Fruit fly (Drosophila melanogaster) whole organism, prepupa: ENCODE data around the gene Nepl18.

Experiments
- CG16779 ChIP-seq: fragments of 200-800 bp; sonication (Bioruptor generic); optimal IDR thresholded peaks from 3 replicates; lab custom pipeline; 2017; ENCODE audit warnings: missing biosample characterization, mild to moderate bottlenecking, missing genetic modification characterization
- CG31627 ChIP-seq: fragments of 200-800 bp; sonication (Bioruptor generic); optimal IDR thresholded peaks from 3 replicates; lab custom pipeline; 2016; ENCODE audit warnings: missing biosample characterization, missing genetic modification characterization
- CG4318 ChIP-seq: fragments of 200-800 bp; sonication (Bioruptor generic); optimal IDR thresholded peaks from 3 replicates; lab custom pipeline; 2017; ENCODE audit warnings: missing biosample characterization, mild to moderate bottlenecking, missing genetic modification characterization
- CG7368 ChIP-seq: fragments of 200-800 bp; sonication (Bioruptor generic); optimal IDR thresholded peaks from 3 replicates; lab custom pipeline; 2016; ENCODE audit warnings: missing biosample characterization, missing genetic modification characterization
- CG8632 ChIP-seq: fragments of 200-800 bp; sonication (Bioruptor generic); optimal IDR thresholded peaks from 3 replicates; lab custom pipeline; 2016; ENCODE audit warnings: missing biosample characterization, missing genetic modification characterization
- Eip78C ChIP-seq: fragments of 200-800 bp; sonication (Bioruptor generic); peaks from one replicate; lab custom pipeline; 2016; ENCODE audit warnings: missing biosample characterization, missing genetic modification characterization
- Sox102F ChIP-seq: fragments of 200-800 bp; sonication (Bioruptor generic); optimal IDR thresholded peaks from 2 replicates; lab custom pipeline; 2016; ENCODE audit warnings: missing biosample characterization, mild to moderate bottlenecking, missing genetic modification characterization
- Sox15 ChIP-seq: fragments of 200-800 bp; sonication (Bioruptor generic); optimal IDR thresholded peaks from 3 replicates; lab custom pipeline; 2016; ENCODE audit warnings: missing biosample characterization, missing genetic modification characterization
- fd85E ChIP-seq: fragments of 200-800 bp; sonication (Bioruptor generic); optimal IDR thresholded peaks from 3 replicates; lab custom pipeline; 2016; ENCODE audit warnings: missing biosample characterization, missing genetic modification characterization
- salr ChIP-seq, 2 experiments: fragments of 200-800 bp; sonication (Bioruptor generic); optimal IDR thresholded peaks; 3 replicates each; lab custom pipeline; 2016 to 2018; ENCODE audit warnings: missing biosample characterization in 2 of 2, missing genetic modification characterization in 2 of 2, mild to moderate bottlenecking in 1 of 2

DNA sequence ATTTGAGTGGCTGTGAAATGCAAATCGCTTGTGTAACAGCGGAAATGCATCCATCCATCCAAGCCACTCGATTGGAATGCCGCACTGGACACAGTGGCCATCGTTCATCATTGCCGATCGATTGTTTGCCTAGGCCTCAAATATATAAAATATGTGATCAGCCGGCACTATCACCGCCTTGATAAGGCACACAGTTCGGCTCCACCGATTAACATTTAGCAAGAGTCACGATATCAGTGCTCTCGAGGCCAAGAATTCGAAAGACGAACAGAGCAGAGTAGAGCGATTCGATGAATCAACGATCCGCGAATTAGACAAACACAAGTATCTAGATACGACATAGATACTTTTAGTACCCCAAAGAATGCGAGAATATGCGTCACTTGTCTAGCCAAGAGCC lies 33.0 kb upstream of the Nepl18 start:
- TF ChIP-seq CG7368 = no peak
- no peak for TF ChIP-seq Eip78C (GFP tag; lab: Kevin White, UChicago)
- no peak for TF ChIP-seq salr (GFP tag; optimal IDR thresholded peaks at IDR 0.05; lab: Kevin White, UChicago)
- no peak for TF ChIP-seq CG31627 (GFP tag; lab: Kevin White, UChicago)
- TF ChIP-seq Sox15 (GFP tag; lab: Kevin White, UChicago) = no peak
- TF ChIP-seq fd85E (GFP tag; lab: Kevin White, UChicago) = no peak
- TF ChIP-seq CG8632 (GFP tag; lab: Kevin White, UChicago) = no peak
- no peak for TF ChIP-seq Sox102F (GFP tag; lab: Kevin White, UChicago)
- no peak for TF ChIP-seq CG16779
- TF ChIP-seq CG4318 (GFP tag; lab: Kevin White, UChicago) = no peak
